Worm (Caenorhabditis elegans) whole organism, L4/young adult: ENCODE measurements around the gene rpac-40.
A peak's percentile ranks its signal among the peaks of the same experiment; 100 is the strongest.
"Not testable (repeated sequence)": the region's sequence is repeated elsewhere in the genome, so short reads cannot be mapped to it uniquely, and the experiment has no call there.

Experiments
- W03F9.2 ChIP-seq: fragments of 150-350 bp; optimal IDR thresholded peaks from 2 replicates; lab custom pipeline; 2014; ENCODE audit warnings: missing biosample characterization, missing genetic modification characterization
- dao-5 ChIP-seq: sonication (generic microtip); optimal IDR thresholded peaks from 2 replicates; lab custom pipeline; 2016; ENCODE audit warnings: missing genotype, missing genetic modification characterization, moderate library complexity, missing compliant biosample characterization
- him-1 ChIP-seq: sonication (generic microtip); optimal IDR thresholded peaks from 2 replicates; lab custom pipeline; 2016; ENCODE audit warnings: missing genotype, missing genetic modification reagents, missing genetic modification characterization, missing compliant biosample characterization

The rpac-40 gene

DNA sequence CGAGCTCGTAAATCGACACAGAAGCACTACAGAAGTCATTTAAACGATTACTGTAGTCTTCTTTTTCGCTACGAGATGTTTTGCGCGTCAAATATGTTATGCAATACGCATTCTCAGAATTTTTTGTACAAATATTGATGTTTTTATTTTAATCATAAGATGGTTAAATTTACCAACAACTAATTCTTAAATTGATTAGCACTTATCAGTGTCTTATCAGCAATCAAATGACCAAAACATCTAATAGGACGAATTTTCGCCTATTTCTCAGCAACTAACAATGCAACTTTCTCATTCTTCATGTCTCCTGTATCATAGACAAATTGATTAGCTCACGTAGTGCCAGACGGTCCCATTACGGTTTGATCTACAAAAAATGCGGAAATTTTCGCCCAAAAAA, 13.4 kb upstream of the rpac-40 start:
- TF ChIP-seq W03F9.2 (tag; lab: Kevin White, UChicago): no peak
- TF ChIP-seq dao-5: no peak

- TF ChIP-seq W03F9.2 (tag; lab: Kevin White, UChicago) (no peak), dao-5 (no peak), him-1 (tag; lab: Kevin White, UChicago) (no peak)
These were observed 12.7 kb upstream of the rpac-40 start for ce11 chrV:4186453-4187143.

DNA sequence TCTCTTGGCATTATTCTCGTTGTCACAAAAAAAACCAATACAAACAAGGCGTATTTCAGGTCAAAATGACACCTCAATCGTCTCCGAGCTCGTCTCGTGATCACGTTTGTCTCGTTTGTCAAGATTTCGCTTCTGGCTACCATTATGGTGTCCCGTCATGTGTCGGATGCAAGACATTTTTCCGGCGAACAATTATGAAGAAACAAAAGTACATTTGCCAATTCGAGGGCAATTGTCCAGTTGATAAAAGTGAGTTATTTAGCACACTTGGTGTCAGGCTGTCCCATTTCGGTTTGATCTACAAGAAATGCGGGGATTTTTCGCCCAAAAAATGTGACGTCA, 12.2 kb upstream of the rpac-40 start, which contains the start of gene nhr-114:
nhr-114 (plus strand) TSS at position 59 of the 342 bp plus-strand sequence.
- TF ChIP-seq dao-5 (no peak), W03F9.2 (tag; lab: Kevin White, UChicago) (no peak), him-1 (tag; lab: Kevin White, UChicago) (no peak)

DNA sequence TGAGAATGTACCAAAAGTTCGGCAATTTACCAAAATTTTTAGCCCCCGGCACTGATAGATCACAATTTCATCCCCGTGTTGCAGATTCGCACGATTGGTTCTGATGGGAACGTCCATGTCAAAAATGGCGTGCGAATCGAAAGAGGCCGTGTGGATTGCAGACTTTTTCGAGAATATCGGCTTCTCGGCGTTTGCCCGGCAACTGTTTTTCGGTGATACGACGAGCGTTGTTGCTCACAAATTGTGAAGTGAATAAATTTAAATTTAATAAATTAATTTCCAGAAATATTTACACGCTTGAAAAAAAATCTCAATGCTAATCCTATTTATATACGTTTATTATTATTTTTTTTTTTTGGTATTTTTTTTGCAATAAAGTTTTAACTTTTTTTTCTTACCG, 9.7 kb upstream of the rpac-40 start:
- TF ChIP-seq him-1 (tag; lab: Kevin White, UChicago): no peak
- TF ChIP-seq dao-5: no peak
- no peak for TF ChIP-seq W03F9.2 (tag; lab: Kevin White, UChicago)

- no peak for TF ChIP-seq W03F9.2 (tag; lab: Kevin White, UChicago)
- no peak for TF ChIP-seq him-1 (tag; lab: Kevin White, UChicago)
- no peak for TF ChIP-seq dao-5
These were observed 9.1 kb upstream of the rpac-40 start for ce11 chrV:4190232-4190631.

ce11 chrV:4192688-4193471, 6.4 kb upstream of the rpac-40 start:
- TF ChIP-seq him-1 (tag; lab: Kevin White, UChicago) (no peak), dao-5 (no peak), W03F9.2 (tag; lab: Kevin White, UChicago) (no peak)

DNA sequence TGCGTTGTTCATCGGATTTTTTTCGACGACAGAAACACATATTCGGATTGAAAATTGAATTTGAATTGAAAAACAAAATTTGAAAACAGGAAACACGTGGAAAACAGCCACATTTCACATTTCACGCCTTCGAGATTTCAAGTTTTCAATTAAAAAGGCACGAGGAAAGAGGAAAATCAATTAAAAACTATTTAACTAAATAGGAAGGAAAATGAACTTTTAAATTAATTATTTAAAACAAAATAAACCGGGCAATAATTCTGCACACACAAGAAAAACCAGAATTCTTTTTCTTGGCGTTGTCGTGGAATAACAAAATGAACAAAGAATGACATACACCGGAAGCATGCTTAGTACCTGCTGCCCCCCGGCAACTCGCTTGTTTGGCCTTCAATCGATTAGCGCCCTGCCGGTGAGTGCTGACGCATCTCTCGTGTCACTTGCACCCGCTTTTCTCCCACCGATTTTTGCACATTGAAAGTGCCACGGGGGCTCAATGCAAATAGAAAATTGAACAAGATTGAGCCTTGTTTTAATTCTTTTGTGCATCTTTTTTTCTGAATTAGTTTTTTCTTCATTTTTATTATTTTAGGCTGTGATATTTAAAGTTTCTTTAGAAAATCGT, 4.6 kb upstream of the rpac-40 start, which contains the start of gene Y45G5AM.9:
Y45G5AM.9 (minus strand) TSS at position 51 of the 625 bp plus-strand sequence.
- no peak for TF ChIP-seq W03F9.2 (tag; lab: Kevin White, UChicago)
- no peak for TF ChIP-seq dao-5
- TF ChIP-seq him-1 (tag; lab: Kevin White, UChicago): peak; percentile 43

DNA sequence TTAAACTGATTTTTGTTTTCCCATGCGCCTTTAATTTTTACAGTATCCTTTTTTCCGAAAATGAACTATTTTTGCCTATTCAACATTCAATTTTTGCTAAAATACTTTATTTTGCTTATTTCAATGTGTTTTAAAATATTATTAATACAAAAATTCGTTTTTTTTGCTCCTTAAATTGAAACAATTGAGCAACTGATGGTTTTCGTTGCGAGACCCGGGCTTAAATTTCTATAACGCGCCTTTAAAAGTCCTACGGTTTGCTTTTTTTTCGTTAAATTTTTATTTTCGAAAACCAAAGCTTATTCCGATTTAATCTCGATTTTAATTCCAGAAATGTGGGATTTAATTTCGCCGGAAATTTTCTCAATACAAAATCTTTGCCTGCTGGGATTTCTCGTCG, 4.0 kb upstream of the rpac-40 start, which contains the start of gene algn-5:
algn-5 (plus strand) TSS at position 295 of the 400 bp plus-strand sequence.
- no peak for TF ChIP-seq him-1 (tag; lab: Kevin White, UChicago)
- TF ChIP-seq W03F9.2 (tag; lab: Kevin White, UChicago): no peak
- no peak for TF ChIP-seq dao-5

DNA sequence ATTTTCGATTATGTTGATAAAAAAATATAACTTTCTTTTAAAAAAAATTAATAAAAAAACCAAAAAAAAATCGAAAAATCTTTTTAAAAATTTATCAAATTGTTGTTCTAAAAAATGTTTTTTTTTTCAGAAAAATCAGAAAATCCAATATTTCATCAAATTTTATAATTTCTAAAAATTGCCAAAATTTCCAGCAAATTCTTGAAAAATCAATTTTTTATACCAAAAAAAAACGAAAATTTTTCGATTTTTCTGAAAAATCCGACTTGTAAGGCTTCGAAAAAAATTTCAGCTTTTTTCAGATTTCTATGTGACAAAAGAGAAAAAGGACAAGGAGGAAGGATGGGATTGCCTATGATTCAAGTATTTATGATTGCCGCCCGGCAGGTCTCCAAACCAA, 5.1 kb downstream of the rpac-40 start, which contains the start of gene H43I07.1:
H43I07.1 (plus strand) TSS at position 301 of the 400 bp plus-strand sequence.
- TF ChIP-seq dao-5: no peak
- no peak for TF ChIP-seq W03F9.2 (tag; lab: Kevin White, UChicago)
- no peak for TF ChIP-seq him-1 (tag; lab: Kevin White, UChicago)

ce11 chrV:4211521-4211920, 12.2 kb downstream of the rpac-40 start:
- TF ChIP-seq W03F9.2 (tag; lab: Kevin White, UChicago) (no peak), dao-5 (no peak), him-1 (tag; lab: Kevin White, UChicago) (no peak)

DNA sequence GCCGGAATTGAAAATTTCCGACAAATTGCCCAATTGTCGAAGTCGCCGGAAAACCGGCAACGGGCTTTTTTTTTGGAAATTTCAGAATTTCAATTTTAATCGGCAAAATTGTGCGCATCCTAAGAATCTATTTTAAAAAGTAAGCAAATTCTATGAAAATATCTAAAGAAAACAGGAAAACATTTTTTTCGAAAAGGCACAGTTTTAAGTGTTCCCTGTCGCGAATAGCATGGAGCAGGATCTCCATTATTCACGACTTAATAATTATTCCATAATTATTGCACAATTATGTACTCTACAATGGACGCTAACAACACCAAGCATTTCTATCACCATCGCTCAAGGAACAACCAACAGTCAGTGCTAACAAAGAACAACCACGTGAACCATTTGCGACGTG, 16.6 kb downstream of the rpac-40 start, which contains the start of gene H43I07.4:
H43I07.4 (plus strand) TSS at position 301 of the 400 bp plus-strand sequence.
- TF ChIP-seq him-1 (tag; lab: Kevin White, UChicago); dao-5; W03F9.2 (tag; lab: Kevin White, UChicago): not testable (repeated sequence)

DNA sequence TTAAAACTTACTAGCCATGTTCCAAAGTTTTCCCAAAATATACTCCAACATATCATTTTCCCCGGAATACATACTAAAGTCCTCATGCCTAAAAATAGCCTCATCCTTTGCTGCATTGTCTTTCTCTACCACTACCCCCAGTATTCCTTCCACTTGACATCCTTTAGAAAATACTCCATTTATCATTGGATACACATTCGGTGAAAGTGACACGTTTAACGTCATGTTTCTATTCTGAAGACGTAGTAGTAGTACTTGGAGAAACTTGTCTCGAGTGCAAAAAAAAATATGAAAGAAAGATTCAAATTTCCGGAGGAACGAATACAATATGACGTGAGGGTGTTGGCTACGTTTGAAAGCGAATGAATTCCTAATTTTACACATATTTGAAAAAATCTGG, 17.6 kb downstream of the rpac-40 start:
- TF ChIP-seq W03F9.2 (tag; lab: Kevin White, UChicago): no peak
- TF ChIP-seq dao-5: no peak

DNA sequence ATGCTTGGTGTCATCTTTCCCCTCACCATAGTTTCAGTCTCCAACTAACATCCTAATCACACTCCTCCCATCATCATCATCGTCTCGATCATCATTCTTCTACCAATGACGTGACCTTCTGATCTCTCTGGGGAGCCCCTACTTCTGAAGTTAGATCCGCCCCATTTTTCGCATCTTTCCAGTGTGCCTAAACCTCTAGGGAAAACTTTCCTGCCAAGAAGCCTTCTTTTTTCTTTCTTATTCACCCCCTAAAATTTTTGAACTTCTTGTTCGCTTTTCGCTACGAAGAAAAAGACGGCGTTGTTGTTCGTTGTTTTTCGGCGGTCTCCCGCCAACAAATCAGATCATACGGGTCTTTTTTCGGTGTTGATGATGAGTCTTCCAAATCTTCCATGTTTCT, 19.0 kb downstream of the rpac-40 start:
- no peak for TF ChIP-seq dao-5
- no peak for TF ChIP-seq him-1 (tag; lab: Kevin White, UChicago)
- TF ChIP-seq W03F9.2 (tag; lab: Kevin White, UChicago): no peak

DNA sequence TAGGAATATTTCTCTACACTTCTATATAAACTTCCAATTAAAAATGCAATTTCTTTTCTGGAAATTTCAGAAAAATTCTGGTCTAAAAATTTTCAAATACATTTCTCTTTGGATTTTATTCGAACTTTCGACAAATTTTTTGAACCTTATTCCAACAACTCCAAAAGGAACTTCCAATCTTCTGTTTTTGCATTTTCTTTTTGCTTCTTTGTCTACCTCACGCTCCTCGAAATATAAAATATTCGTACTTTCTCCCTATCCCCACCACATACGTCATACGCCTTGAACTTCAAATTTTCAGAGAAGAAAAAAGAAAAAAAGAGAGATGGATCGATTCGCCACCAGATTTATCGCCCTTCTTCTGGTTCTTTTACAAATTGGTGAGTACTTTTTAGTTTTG, 20.1 kb downstream of the rpac-40 start, which contains the start of gene nlp-9:
nlp-9 (plus strand) TSS at position 301 of the 400 bp plus-strand sequence.
- no peak for TF ChIP-seq dao-5
- no peak for TF ChIP-seq him-1 (tag; lab: Kevin White, UChicago)
- TF ChIP-seq W03F9.2 (tag; lab: Kevin White, UChicago): no peak
